Fruit fly (Drosophila melanogaster): ENCODE data around the gene gwl.

The gwl gene

DNA sequence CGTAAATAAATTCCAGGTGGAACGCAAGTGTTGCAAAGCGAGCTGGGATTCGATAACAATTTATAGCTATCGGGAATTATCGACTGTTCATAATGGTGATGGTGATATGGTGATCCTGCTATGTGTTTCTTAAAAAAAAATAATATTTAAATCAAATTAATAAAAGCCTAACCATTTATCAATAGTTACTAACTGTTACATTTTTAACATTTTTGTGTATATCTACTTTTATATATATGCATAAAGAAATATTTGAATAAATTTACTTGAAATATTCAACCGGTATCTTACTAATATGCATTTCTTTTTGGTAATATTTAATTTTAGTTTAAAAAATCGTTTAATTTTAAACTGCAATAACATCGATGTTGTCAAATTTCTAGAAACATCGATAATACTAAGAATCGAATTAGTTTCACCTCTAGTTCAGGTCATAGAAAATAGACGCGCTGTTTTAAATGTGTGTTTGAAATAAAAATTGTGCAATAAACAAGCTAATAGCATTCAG, at the start of gene gwl, which contains the start of gene PGS1:
Gene gwl (plus strand): TSS at position 410 of the 508 bp plus-strand sequence.
Gene PGS1 (minus strand): TSS at position 81 of the 508 bp plus-strand sequence.
- TF ChIP-seq pan (optimal IDR thresholded peaks at IDR 0.05) (no peak), Dfd (GFP tag; optimal IDR thresholded peaks at IDR 0.05) (no peak), dsf (GFP tag; optimal IDR thresholded peaks at IDR 0.05; ENCODE audit: borderline replicate concordance) (peak; percentile 54), Dif (GFP tag; optimal IDR thresholded peaks at IDR 0.05; ENCODE audit: partially characterized antibody) (no peak), foxo (GFP tag; optimal IDR thresholded peaks at IDR 0.05) (no peak), CG9705 (GFP tag; optimal IDR thresholded peaks at IDR 0.05) (no peak), dl (GFP tag; optimal IDR thresholded peaks at IDR 0.05; ENCODE audit: insufficient read depth in 1 of 2, partially characterized antibody in 2 of 2) (no peak), Sp1 (GFP tag; optimal IDR thresholded peaks at IDR 0.05) (no peak), Myc (optimal IDR thresholded peaks at IDR 0.05) (no peak), rgr (GFP tag; optimal IDR thresholded peaks at IDR 0.05) (no peak), ey (GFP tag; optimal IDR thresholded peaks at IDR 0.05) (peak; percentile 57), OdsH (GFP tag; optimal IDR thresholded peaks at IDR 0.05) (peak; percentile 74), psq (GFP tag; optimal IDR thresholded peaks at IDR 0.05) (peak; percentile 76), sv (GFP tag; optimal IDR thresholded peaks at IDR 0.05) (peak; percentile 78), GATAd (GFP tag; optimal IDR thresholded peaks at IDR 0.05) (peak; percentile 22), HLH106 (tag; optimal IDR thresholded peaks at IDR 0.05) (peak; percentile 71), N (GFP tag; optimal IDR thresholded peaks at IDR 0.05) (no peak)

- TF ChIP-seq CrebA (GFP tag; optimal IDR thresholded peaks at IDR 0.05; ENCODE audit: borderline replicate concordance) = no peak
- no peak for TF ChIP-seq usp (GFP tag; optimal IDR thresholded peaks at IDR 0.05)
- no peak for TF ChIP-seq Mio (GFP tag; optimal IDR thresholded peaks at IDR 0.05)
- no peak for TF ChIP-seq Vsx2 (GFP tag; optimal IDR thresholded peaks at IDR 0.05; ENCODE audit: partially characterized antibody)
- no peak for TF ChIP-seq tai (GFP tag; optimal IDR thresholded peaks at IDR 0.05)
- TF ChIP-seq sv (GFP tag; optimal IDR thresholded peaks at IDR 0.05) = no peak
- TF ChIP-seq Hr78 (GFP tag; optimal IDR thresholded peaks at IDR 0.05) = no peak
- no peak for TF ChIP-seq Abd-B (GFP tag; optimal IDR thresholded peaks at IDR 0.05)
- no peak for TF ChIP-seq woc (GFP tag; optimal IDR thresholded peaks at IDR 0.05)
- TF ChIP-seq Hr83 (GFP tag; optimal IDR thresholded peaks at IDR 0.05; ENCODE audit: poor library complexity, severe bottlenecking) = no peak
- no peak for TF ChIP-seq CG9705 (GFP tag; optimal IDR thresholded peaks at IDR 0.05)
- no peak for TF ChIP-seq foxo (GFP tag; optimal IDR thresholded peaks at IDR 0.05)
- TF ChIP-seq fru (GFP tag; optimal IDR thresholded peaks at IDR 0.05) = no peak
- no peak for TF ChIP-seq OdsH (GFP tag; optimal IDR thresholded peaks at IDR 0.05)
- no peak for TF ChIP-seq Hnf4 (GFP tag; optimal IDR thresholded peaks at IDR 0.05)
- no peak for TF ChIP-seq pan (optimal IDR thresholded peaks at IDR 0.05)
- TF ChIP-seq CG32264 (GFP tag; optimal IDR thresholded peaks at IDR 0.05) = no peak
Measured at dm6 chr3R:18698855-18699569, 47.2 kb upstream of the gwl start.

DNA sequence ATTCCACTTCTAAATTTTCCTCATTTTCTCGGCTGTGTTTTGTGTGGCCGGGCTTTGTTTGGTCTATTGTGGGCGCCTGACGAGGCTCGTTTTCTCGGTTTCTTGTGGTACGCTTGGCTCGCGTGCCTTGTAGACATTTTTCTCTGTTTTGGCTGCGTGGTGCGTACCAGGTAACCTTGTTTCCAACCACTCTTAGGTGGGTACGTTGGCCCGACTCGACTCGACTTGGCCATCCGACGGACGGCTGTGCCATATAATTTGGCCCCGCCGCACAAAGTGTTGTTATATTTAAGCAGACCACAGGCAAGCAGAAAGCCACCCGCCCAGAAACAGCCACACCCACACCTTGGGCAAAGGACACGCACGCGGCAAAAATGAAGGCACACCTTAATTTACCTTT, 42.7 kb upstream of the gwl start:
- TF ChIP-seq Rel (GFP tag; optimal IDR thresholded peaks at IDR 0.05) = no peak
- TF ChIP-seq Rel (tag; optimal IDR thresholded peaks at IDR 0.05) = no peak
- no peak for TF ChIP-seq Abd-B (GFP tag; optimal IDR thresholded peaks at IDR 0.05)
- no peak for TF ChIP-seq br (GFP tag; optimal IDR thresholded peaks at IDR 0.05)
- TF ChIP-seq lola (GFP tag; optimal IDR thresholded peaks at IDR 0.05) = no peak
- no peak for TF ChIP-seq Myc (optimal IDR thresholded peaks at IDR 0.05)
- TF ChIP-seq brk (GFP tag; optimal IDR thresholded peaks at IDR 0.05) = no peak

DNA sequence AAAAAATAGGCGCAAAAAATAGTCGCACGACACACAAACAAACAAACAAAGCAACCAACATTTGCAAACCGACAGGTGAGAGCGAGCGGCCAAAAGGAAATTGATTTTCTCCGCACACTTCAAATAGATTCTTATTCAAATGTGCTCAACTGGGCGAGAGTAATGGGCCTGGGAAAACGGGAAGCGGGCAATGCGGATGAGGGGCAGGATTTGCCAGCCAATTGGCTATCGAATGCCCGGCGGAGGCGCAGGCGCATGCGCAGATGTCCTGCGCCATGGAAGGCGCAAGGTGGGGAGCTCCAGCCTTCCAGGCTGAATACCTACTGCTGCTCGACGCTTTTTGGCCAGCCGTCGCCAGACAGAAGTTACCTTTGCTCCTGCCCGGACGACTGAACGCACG, 41.0 kb upstream of the gwl start, which contains the start of the genes ChAT and VAChT:
Gene ChAT (plus strand): TSS at position 352 of the 400 bp plus-strand sequence.
Gene VAChT (plus strand): TSS at position 352 of the 400 bp plus-strand sequence.
- TF ChIP-seq Hr78 (GFP tag; optimal IDR thresholded peaks at IDR 0.05) (no peak), sage (GFP tag; optimal IDR thresholded peaks at IDR 0.05) (no peak), Myc (optimal IDR thresholded peaks at IDR 0.05) (no peak), pan (optimal IDR thresholded peaks at IDR 0.05) (no peak), HLH106 (tag; optimal IDR thresholded peaks at IDR 0.05) (no peak), Vsx2 (GFP tag; optimal IDR thresholded peaks at IDR 0.05; ENCODE audit: partially characterized antibody) (no peak), Dfd (GFP tag; optimal IDR thresholded peaks at IDR 0.05) (no peak), Sp1 (GFP tag; optimal IDR thresholded peaks at IDR 0.05) (no peak), rgr (GFP tag; optimal IDR thresholded peaks at IDR 0.05) (no peak)
